Worm (Caenorhabditis elegans) whole organism, L1 larva: ENCODE measurements around the gene ZK669.3.
A peak's percentile ranks its signal among the peaks of the same experiment; 100 is the strongest.

Source experiments
- alr-1 ChIP-seq: fragments of 200-800 bp; sonication (Bioruptor generic); optimal IDR thresholded peaks from 2 replicates; lab custom pipeline; 2018; ENCODE audit warnings: borderline replicate concordance, mild to moderate bottlenecking, missing genetic modification characterization, missing compliant biosample characterization
- aly-2 ChIP-seq: fragments of 150-350 bp; optimal IDR thresholded peaks from 2 replicates; lab custom pipeline; 2014; ENCODE audit warnings: missing biosample characterization, missing genetic modification characterization
- ama-1 ChIP-seq: fragments of 150-350 bp; optimal IDR thresholded peaks from 2 replicates; lab custom pipeline; 2014
- blmp-1 ChIP-seq: fragments of 150-350 bp; optimal IDR thresholded peaks from 2 replicates; lab custom pipeline; 2014; ENCODE audit warnings: missing biosample characterization, missing genetic modification characterization
- ceh-63 ChIP-seq: fragments of 200-800 bp; sonication (Bioruptor generic); optimal IDR thresholded peaks from 2 replicates; lab custom pipeline; 2018; ENCODE audit warnings: mild to moderate bottlenecking, missing genetic modification characterization, missing compliant biosample characterization
- ceh-8 ChIP-seq: fragments of 200-800 bp; sonication (Bioruptor generic); optimal IDR thresholded peaks from 2 replicates; lab custom pipeline; 2018; ENCODE audit warnings: mild to moderate bottlenecking, missing genetic modification characterization, moderate library complexity, missing compliant biosample characterization
- ceh-82 ChIP-seq, 3 experiments: fragments of 150-350 bp in 1 of 3; sonication (generic microtip) in 2 of 3; optimal IDR thresholded peaks; 2 replicates each; lab custom pipeline; 2014 to 2017; ENCODE audit warnings: missing biosample characterization in 3 of 3, missing genetic modification characterization in 3 of 3
- ceh-90 ChIP-seq: sonication (generic microtip); optimal IDR thresholded peaks from 2 replicates; lab custom pipeline; 2016; ENCODE audit warnings: missing genetic modification characterization, missing compliant biosample characterization
- ces-1 ChIP-seq: fragments of 150-350 bp; optimal IDR thresholded peaks from 2 replicates; lab custom pipeline; 2014; ENCODE audit warnings: missing biosample characterization, missing genetic modification reagents, missing genetic modification characterization
- egl-13 ChIP-seq: sonication (generic microtip); optimal IDR thresholded peaks from 2 replicates; lab custom pipeline; 2016; ENCODE audit warnings: missing genotype, missing genetic modification reagents, missing genetic modification characterization, missing compliant biosample characterization
- elt-2 ChIP-seq: sonication (generic microtip); optimal IDR thresholded peaks from 2 replicates; lab custom pipeline; 2016; ENCODE audit warnings: missing genetic modification characterization, mild to moderate bottlenecking, inconsistent platforms, missing compliant biosample characterization, missing genetic modification reagents
- elt-3 ChIP-seq, 6 experiments: fragments of 150-350 bp in 1 of 6; sonication (generic microtip); optimal IDR thresholded peaks; 2 replicates each; lab custom pipeline; 2017 to 2018; ENCODE audit warnings: missing biosample characterization in 6 of 6, missing genetic modification characterization in 6 of 6, inconsistent platforms in 1 of 6
- ets-5 ChIP-seq: fragments of 200-800 bp; sonication (Bioruptor generic); IDR thresholded peaks from 2 replicates; pipeline ENCODE4 v1.3.6; 2022; ENCODE audit warnings: missing genetic modification characterization, missing compliant biosample characterization
- fkh-4 ChIP-seq: sonication (generic microtip); optimal IDR thresholded peaks from 2 replicates; lab custom pipeline; 2016; ENCODE audit warnings: missing compliant biosample characterization, missing genetic modification characterization, borderline replicate concordance
- fos-1 ChIP-seq: fragments of 150-350 bp; optimal IDR thresholded peaks from 2 replicates; lab custom pipeline; 2014; ENCODE audit warnings: missing biosample characterization, missing genetic modification characterization
- grh-1 ChIP-seq: fragments of 200-800 bp; sonication (Bioruptor generic); IDR thresholded peaks from 2 replicates; pipeline ENCODE4 v1.3.6; 2022; ENCODE audit warnings: missing genetic modification reagents, missing genetic modification characterization, missing compliant biosample characterization
- hlh-17 ChIP-seq: fragments of 200-800 bp; sonication (Bioruptor generic); optimal IDR thresholded peaks from 2 replicates; lab custom pipeline; 2018; ENCODE audit warnings: missing genetic modification characterization, mild to moderate bottlenecking, missing compliant biosample characterization, moderate library complexity, borderline replicate concordance
- hlh-4 ChIP-seq: sonication (generic microtip); optimal IDR thresholded peaks from 2 replicates; lab custom pipeline; 2016; ENCODE audit warnings: mild to moderate bottlenecking, missing genetic modification characterization, missing compliant biosample characterization
- isw-1 ChIP-seq: fragments of 200-800 bp; sonication (Bioruptor generic); IDR thresholded peaks from 2 replicates; pipeline ENCODE4 v1.3.6; 2022; ENCODE audit warnings: missing genetic modification characterization, missing compliant biosample characterization
- jun-1 ChIP-seq: fragments of 150-350 bp; optimal IDR thresholded peaks from 2 replicates; lab custom pipeline; 2014; ENCODE audit warnings: missing biosample characterization, missing genetic modification reagents, missing genetic modification characterization
- lin-13 ChIP-seq: fragments of 150-350 bp; optimal IDR thresholded peaks from 2 replicates; lab custom pipeline; 2014; ENCODE audit warnings: missing biosample characterization, missing genetic modification reagents, missing genetic modification characterization
- lin-14 ChIP-seq: fragments of 200-800 bp; sonication (Bioruptor generic); optimal IDR thresholded peaks from 2 replicates; lab custom pipeline; 2018; ENCODE audit warnings: mild to moderate bottlenecking, missing genetic modification characterization, moderate library complexity, missing compliant biosample characterization
- lin-15B ChIP-seq: fragments of 150-350 bp; sonication (generic microtip); optimal IDR thresholded peaks from 3 replicates; lab custom pipeline; 2014; ENCODE audit warnings: missing biosample characterization, missing genetic modification characterization
- lin-35 ChIP-seq, 2 experiments: fragments of 150-350 bp; optimal IDR thresholded peaks; 2 replicates each; lab custom pipeline; 2014; ENCODE audit warnings: missing biosample characterization in 2 of 2, missing genetic modification characterization in 2 of 2, missing genetic modification reagents in 2 of 2
- mdl-1 ChIP-seq, 2 experiments: fragments of 150-350 bp; optimal IDR thresholded peaks; 2 replicates each; lab custom pipeline; 2014 to 2017; ENCODE audit warnings: missing biosample characterization in 2 of 2, missing genetic modification characterization in 2 of 2, inconsistent platforms in 1 of 2
- nhr-11 ChIP-seq: fragments of 150-350 bp; optimal IDR thresholded peaks from 2 replicates; lab custom pipeline; 2014; ENCODE audit warnings: missing biosample characterization, missing genetic modification characterization
- nhr-19 ChIP-seq: fragments of 200-800 bp; sonication (Bioruptor generic); conservative IDR thresholded peaks from 2 replicates; pipeline ENCODE4 v1.3.6; 2022; ENCODE audit warnings: missing genetic modification characterization, missing compliant biosample characterization
- nhr-20 ChIP-seq: sonication (generic microtip); optimal IDR thresholded peaks from 2 replicates; lab custom pipeline; 2016; ENCODE audit warnings: mild to moderate bottlenecking, missing genetic modification characterization, missing compliant biosample characterization
- nhr-28 ChIP-seq: fragments of 150-350 bp; optimal IDR thresholded peaks from 2 replicates; lab custom pipeline; 2014; ENCODE audit warnings: missing biosample characterization, missing genetic modification characterization
- nhr-71 ChIP-seq: sonication (generic microtip); optimal IDR thresholded peaks from 2 replicates; lab custom pipeline; 2016; ENCODE audit warnings: mild to moderate bottlenecking, missing genetic modification characterization, moderate library complexity, missing compliant biosample characterization
- nhr-77 ChIP-seq: fragments of 150-350 bp; optimal IDR thresholded peaks from 2 replicates; lab custom pipeline; 2014; ENCODE audit warnings: missing biosample characterization, missing genetic modification characterization
- nhr-84 ChIP-seq: sonication (generic microtip); optimal IDR thresholded peaks from 2 replicates; lab custom pipeline; 2017; ENCODE audit warnings: missing biosample characterization, missing genetic modification characterization
- nhr-85 ChIP-seq: sonication (generic microtip); peaks from one replicate; lab custom pipeline; 2016; ENCODE audit warnings: missing genetic modification characterization, inconsistent platforms, missing compliant biosample characterization
- pag-3 ChIP-seq: sonication (generic microtip); optimal IDR thresholded peaks from 2 replicates; lab custom pipeline; 2017; ENCODE audit warnings: missing genetic modification characterization, mild to moderate bottlenecking, missing compliant biosample characterization, antibody characterized with exemption, borderline replicate concordance; ENCODE audit not compliant: insufficient read depth
- snu-23 ChIP-seq: sonication (generic microtip); optimal IDR thresholded peaks from 2 replicates; lab custom pipeline; 2016; ENCODE audit warnings: missing genetic modification characterization, missing compliant biosample characterization
- sup-37 ChIP-seq: fragments of 200-800 bp; sonication (Bioruptor generic); optimal IDR thresholded peaks from 2 replicates; lab custom pipeline; 2018; ENCODE audit warnings: mild to moderate bottlenecking, missing genetic modification characterization, missing compliant biosample characterization
- swsn-7 ChIP-seq: sonication (generic microtip); optimal IDR thresholded peaks from 2 replicates; lab custom pipeline; 2016; ENCODE audit warnings: missing genetic modification characterization, missing compliant biosample characterization
- tlp-1 ChIP-seq: fragments of 150-350 bp; optimal IDR thresholded peaks from 2 replicates; lab custom pipeline; 2014; ENCODE audit warnings: missing biosample characterization, missing genetic modification characterization
- unc-130 ChIP-seq: fragments of 150-350 bp; optimal IDR thresholded peaks from 2 replicates; lab custom pipeline; 2017; ENCODE audit warnings: missing biosample characterization, missing genetic modification characterization, inconsistent platforms
- vab-15 ChIP-seq: sonication (generic microtip); optimal IDR thresholded peaks from 2 replicates; lab custom pipeline; 2017; ENCODE audit warnings: missing genotype, mild to moderate bottlenecking, missing genetic modification characterization, missing compliant biosample characterization
- xbp-1 ChIP-seq: sonication (generic microtip); optimal IDR thresholded peaks from 2 replicates; lab custom pipeline; 2016; ENCODE audit warnings: missing genetic modification characterization, missing compliant biosample characterization
- ztf-4 ChIP-seq: fragments of 150-350 bp; optimal IDR thresholded peaks from 2 replicates; lab custom pipeline; 2014; ENCODE audit warnings: missing biosample characterization, missing genetic modification characterization

Gene ZK669.3

ce11 chrII:7945168-7945567 is 4.2 kb downstream of the ZK669.3 start, which contains the start of gene dbt-1 (continued):
- TF ChIP-seq ceh-63 (GFP tag; lab: Kevin White, UChicago): no peak

ce11 chrII:7946830-7947425 is 6.0 kb downstream of the ZK669.3 start, which contains the start of gene ZK669.5:
Gene ZK669.5 (minus strand): TSS chrII:7946880.
- TF ChIP-seq blmp-1 (tag; lab: Kevin White, UChicago) (peak; percentile 27), alr-1 (tag; lab: Kevin White, UChicago) (no peak), elt-3 (tag; optimal IDR thresholded peaks at IDR 0.05; lab: Kevin White, UChicago) (peak in 1 of 6 experiments; percentile 27), ceh-63 (GFP tag; lab: Kevin White, UChicago) (no peak), tlp-1 (no peak), hlh-4 (tag; lab: Kevin White, UChicago) (no peak), swsn-7 (tag; lab: Kevin White, UChicago) (no peak), nhr-11 (tag; lab: Kevin White, UChicago) (no peak), mdl-1 (tag; optimal IDR thresholded peaks at IDR 0.05; lab: Kevin White, UChicago) (no peak), sup-37 (GFP tag; lab: Kevin White, UChicago) (no peak), lin-13 (GFP tag; lab: Kevin White, UChicago) (no peak), xbp-1 (tag; lab: Kevin White, UChicago) (no peak), aly-2 (tag; lab: Kevin White, UChicago) (no peak), vab-15 (tag; lab: Kevin White, UChicago) (no peak), snu-23 (GFP tag; lab: Kevin White, UChicago) (peak; percentile 7), isw-1 (GFP tag; lab: Robert Waterston, UW) (no peak), nhr-19 (GFP tag; lab: Robert Waterston, UW) (no peak), jun-1 (tag; lab: Kevin White, UChicago) (no peak), lin-35 (GFP tag; optimal IDR thresholded peaks at IDR 0.05; lab: Kevin White, UChicago) (no peak), ets-5 (GFP tag; lab: Robert Waterston, UW) (no peak), nhr-28 (tag; lab: Kevin White, UChicago) (no peak), grh-1 (GFP tag; lab: Robert Waterston, UW) (no peak), egl-13 (tag; lab: Kevin White, UChicago) (peak; percentile 12), ztf-4 (tag; lab: Kevin White, UChicago) (no peak), pag-3 (tag; lab: Kevin White, UChicago) (no peak), fos-1 (no peak), nhr-84 (tag; lab: Kevin White, UChicago) (no peak), nhr-77 (no peak), lin-15B (tag; lab: Kevin White, UChicago) (no peak), ceh-90 (tag; lab: Kevin White, UChicago) (no peak), fkh-4 (no peak), lin-14 (peak; percentile 44), nhr-71 (tag; lab: Kevin White, UChicago) (no peak), ama-1 (lab: Kevin White, UChicago) (no peak), ceh-82 (tag; optimal IDR thresholded peaks at IDR 0.05; lab: Kevin White, UChicago) (no peak), ces-1 (GFP tag; lab: Kevin White, UChicago) (no peak), nhr-85 (peak; percentile 62), unc-130 (tag; lab: Kevin White, UChicago) (no peak), ceh-8 (no peak), nhr-20 (peak; percentile 11), elt-2 (tag; lab: Kevin White, UChicago) (no peak), hlh-17 (no peak)
- TF ChIP-seq, all 84 proteins: peak for 7
